Fruit fly (Drosophila melanogaster) whole organism, wandering third instar larva: ENCODE data around the gene wol.

ENCODE experiments used
- CG9705 ChIP-seq: fragments of 200-800 bp; sonication (Bioruptor generic); optimal IDR thresholded peaks from 2 replicates; lab custom pipeline; 2018; ENCODE audit warnings: missing biosample characterization, mild to moderate bottlenecking, missing genetic modification characterization
- CrebA ChIP-seq: fragments of 200-800 bp; sonication (Bioruptor generic); optimal IDR thresholded peaks from 2 replicates; lab custom pipeline; 2016; ENCODE audit warnings: missing biosample characterization, mild to moderate bottlenecking, missing genetic modification characterization, borderline replicate concordance
- Dfd ChIP-seq: fragments of >200 bp; optimal IDR thresholded peaks from 2 replicates; lab custom pipeline; 2017; ENCODE audit warnings: missing biosample characterization, missing genetic modification characterization
- GATAd ChIP-seq: sonication (Bioruptor generic); optimal IDR thresholded peaks from 2 replicates; lab custom pipeline; 2016; ENCODE audit warnings: missing biosample characterization, missing genetic modification characterization
- HLH106 ChIP-seq: fragments of 200-800 bp; optimal IDR thresholded peaks from 3 replicates; lab custom pipeline; 2019; ENCODE audit warnings: missing biosample characterization, mild to moderate bottlenecking, missing genetic modification characterization, moderate library complexity
- Hnf4 ChIP-seq: fragments of 200-800 bp; sonication (Bioruptor generic); optimal IDR thresholded peaks from 2 replicates; lab custom pipeline; 2016; ENCODE audit warnings: missing biosample characterization, mild to moderate bottlenecking, missing genetic modification characterization
- Hr83 ChIP-seq: fragments of 200-300 bp; sonication (Bioruptor generic); optimal IDR thresholded peaks from 2 replicates; lab custom pipeline; 2016; ENCODE audit warnings: missing biosample characterization, mild to moderate bottlenecking, missing genetic modification characterization, moderate library complexity; ENCODE audit not compliant: poor library complexity, severe bottlenecking
- Jra ChIP-seq: sonication (Bioruptor generic); optimal IDR thresholded peaks from 2 replicates; lab custom pipeline; 2016; ENCODE audit warnings: missing biosample characterization, missing genetic modification characterization
- Myc ChIP-seq: fragments of >200 bp; optimal IDR thresholded peaks from 2 replicates; lab custom pipeline; 2017
- N ChIP-seq: fragments of >200 bp; optimal IDR thresholded peaks from 2 replicates; lab custom pipeline; 2018; ENCODE audit warnings: missing biosample characterization, missing external identifiers, missing genetic modification characterization
- OdsH ChIP-seq: fragments of 200-800 bp; sonication (Bioruptor generic); optimal IDR thresholded peaks from 2 replicates; lab custom pipeline; 2016; ENCODE audit warnings: missing biosample characterization, mild to moderate bottlenecking, missing genetic modification characterization
- Rel ChIP-seq, 2 experiments: fragments of 200-800 bp; sonication (Bioruptor generic) in 1 of 2; optimal IDR thresholded peaks; 2 replicates in 1 of 2; 3 replicates in 1 of 2; lab custom pipeline; 2016 to 2019; ENCODE audit warnings: mild to moderate bottlenecking in 2 of 2, missing biosample characterization in 2 of 2, missing genetic modification characterization in 2 of 2, moderate library complexity in 1 of 2
- Sp1 ChIP-seq: fragments of 200-800 bp; sonication (Bioruptor generic); optimal IDR thresholded peaks from 3 replicates; lab custom pipeline; 2019; ENCODE audit warnings: missing biosample characterization, mild to moderate bottlenecking, missing genetic modification characterization, moderate library complexity
- Vsx2 ChIP-seq: fragments of 200-300, 225-300 bp; sonication (Bioruptor generic); optimal IDR thresholded peaks from 2 replicates; lab custom pipeline; 2018; ENCODE audit warnings: missing biosample characterization, missing genetic modification characterization; ENCODE audit not compliant: partially characterized antibody
- br ChIP-seq: fragments of 200-800 bp; sonication (Bioruptor generic); optimal IDR thresholded peaks from 2 replicates; lab custom pipeline; 2016; ENCODE audit warnings: missing biosample characterization, missing genetic modification characterization
- brk ChIP-seq: fragments of 200-800 bp; sonication (Bioruptor generic); optimal IDR thresholded peaks from 2 replicates; lab custom pipeline; 2016; ENCODE audit warnings: missing biosample characterization, mild to moderate bottlenecking, missing genetic modification characterization
- foxo ChIP-seq, 2 experiments: fragments of 200-800 bp; sonication (Bioruptor generic); optimal IDR thresholded peaks; 2 replicates in 1 of 2; 3 replicates in 1 of 2; lab custom pipeline; 2016 to 2017; ENCODE audit warnings: missing biosample characterization in 2 of 2, missing genetic modification characterization in 2 of 2
- fru ChIP-seq: fragments of 200-800 bp; sonication (Bioruptor generic); optimal IDR thresholded peaks from 3 replicates; lab custom pipeline; 2016; ENCODE audit warnings: missing biosample characterization, mild to moderate bottlenecking, missing genetic modification characterization
- h ChIP-seq: fragments of 200-800 bp; sonication (Bioruptor generic); optimal IDR thresholded peaks from 3 replicates; lab custom pipeline; 2016; ENCODE audit warnings: missing biosample characterization, mild to moderate bottlenecking, missing genetic modification characterization
- jim ChIP-seq: fragments of 175-275, 200-325 bp; sonication (Bioruptor generic); optimal IDR thresholded peaks from 2 replicates; lab custom pipeline; 2016; ENCODE audit warnings: missing biosample characterization, mild to moderate bottlenecking, missing genetic modification characterization
- pan ChIP-seq: fragments of >200 bp; optimal IDR thresholded peaks from 2 replicates; lab custom pipeline; 2017
- psq ChIP-seq: fragments of 200-800 bp; sonication (Bioruptor generic); optimal IDR thresholded peaks from 3 replicates; lab custom pipeline; 2017; ENCODE audit warnings: missing biosample characterization, mild to moderate bottlenecking, missing genetic modification characterization, moderate library complexity
- rgr ChIP-seq: fragments of 200-800 bp; sonication (Bioruptor generic); optimal IDR thresholded peaks from 3 replicates; lab custom pipeline; 2016; ENCODE audit warnings: missing biosample characterization, mild to moderate bottlenecking, missing genetic modification characterization
- sv ChIP-seq: fragments of 200-800 bp; sonication (Bioruptor generic); optimal IDR thresholded peaks from 3 replicates; lab custom pipeline; 2016; ENCODE audit warnings: missing biosample characterization, missing genetic modification characterization
- tai ChIP-seq: sonication (Bioruptor generic); optimal IDR thresholded peaks from 2 replicates; lab custom pipeline; 2016; ENCODE audit warnings: missing biosample characterization, missing genetic modification characterization
- usp ChIP-seq: fragments of >200 bp; optimal IDR thresholded peaks from 2 replicates; lab custom pipeline; 2017; ENCODE audit warnings: missing biosample characterization, missing genetic modification characterization
- woc ChIP-seq: sonication (Bioruptor generic); optimal IDR thresholded peaks from 2 replicates; lab custom pipeline; 2016; ENCODE audit warnings: missing biosample characterization, mild to moderate bottlenecking, missing genetic modification characterization

wol gene

dm6 chr2L:8328526-8329097, 25.8 kb upstream of the wol start:
- TF ChIP-seq CrebA (GFP tag; lab: Kevin White, UChicago) (no peak), OdsH (GFP tag; lab: Kevin White, UChicago) (no peak), jim (GFP tag; lab: Kevin White, UChicago) (no peak)
- TF ChIP-seq, all 38 proteins: peak for 0

dm6 chr2L:8327783-8328327, 25.1 kb upstream of the wol start:
- no peak for TF ChIP-seq br (GFP tag; lab: Kevin White, UChicago)
- no peak for TF ChIP-seq Rel (GFP tag; optimal IDR thresholded peaks at IDR 0.05; lab: Kevin White, UChicago)
- no peak for TF ChIP-seq Rel (tag; optimal IDR thresholded peaks at IDR 0.05; lab: Kevin White, UChicago)
- TF ChIP-seq brk (GFP tag; lab: Kevin White, UChicago), result no peak
- no peak for TF ChIP-seq fru (GFP tag; lab: Kevin White, UChicago)
- TF ChIP-seq woc (GFP tag; lab: Kevin White, UChicago), result no peak
- TF ChIP-seq Myc (lab: Kevin White, UChicago), result no peak
- TF ChIP-seq pan (lab: Kevin White, UChicago), result no peak
- no peak for TF ChIP-seq foxo (GFP tag; optimal IDR thresholded peaks at IDR 0.05; lab: Kevin White, UChicago)
- TF ChIP-seq tai, result no peak
- TF ChIP-seq Vsx2 (GFP tag; lab: Kevin White, UChicago), result no peak
- no peak for TF ChIP-seq rgr (GFP tag; lab: Kevin White, UChicago)
- no peak for TF ChIP-seq sv (GFP tag; lab: Kevin White, UChicago)
- no peak for TF ChIP-seq usp (GFP tag; lab: Kevin White, UChicago)
- no peak for TF ChIP-seq Hr83 (GFP tag; lab: Kevin White, UChicago)

dm6 chr2L:8327272-8327555, 24.4 kb upstream of the wol start, which contains the start of gene CG14275:
Gene CG14275, plus strand, starts transcription at chr2L:8327456.
- no peak for TF ChIP-seq N (GFP tag; lab: Kevin White, UChicago)
- TF ChIP-seq Vsx2 (GFP tag; lab: Kevin White, UChicago), result no peak
- TF ChIP-seq GATAd (GFP tag; lab: Kevin White, UChicago), result no peak
- TF ChIP-seq Hr83 (GFP tag; lab: Kevin White, UChicago), result no peak
- no peak for TF ChIP-seq Dfd (GFP tag; lab: Kevin White, UChicago)
- no peak for TF ChIP-seq h
- no peak for TF ChIP-seq Jra
- TF ChIP-seq, all 38 proteins: peak for 0

- TF ChIP-seq Sp1 (GFP tag; lab: Kevin White, UChicago) (peak; percentile 71), fru (GFP tag; lab: Kevin White, UChicago) (peak; percentile 19), psq (GFP tag; lab: Kevin White, UChicago) (peak; percentile 50), Hnf4 (GFP tag; lab: Kevin White, UChicago) (no peak), Myc (lab: Kevin White, UChicago) (peak; percentile 58), jim (GFP tag; lab: Kevin White, UChicago) (no peak), HLH106 (tag; lab: Kevin White, UChicago) (peak; percentile 42), OdsH (GFP tag; lab: Kevin White, UChicago) (peak; percentile 46), foxo (GFP tag; optimal IDR thresholded peaks at IDR 0.05; lab: Kevin White, UChicago) (peak in 1 of 2 experiments; percentile 55), CrebA (GFP tag; lab: Kevin White, UChicago) (peak; percentile 39), h (peak; percentile 7), br (GFP tag; lab: Kevin White, UChicago) (peak; percentile 14), Hr83 (GFP tag; lab: Kevin White, UChicago) (no peak), Vsx2 (GFP tag; lab: Kevin White, UChicago) (no peak), rgr (GFP tag; lab: Kevin White, UChicago) (peak; percentile 47)
Measured at dm6 chr2L:8326414-8327271, 23.9 kb upstream of the wol start.

- TF ChIP-seq CG9705 (no peak), GATAd (GFP tag; lab: Kevin White, UChicago) (no peak), fru (GFP tag; lab: Kevin White, UChicago) (no peak), Hr83 (GFP tag; lab: Kevin White, UChicago) (peak; percentile 29)
Measured at dm6 chr2L:8325150-8325549, 22.4 kb upstream of the wol start, which contains the start of gene CG7781. Gene CG7781, minus strand, starts transcription at chr2L:8325409.
